Worm (Caenorhabditis elegans) whole organism, L2 larva: ENCODE results near the gene C14A4.12.

Experiments used
- R02D3.7 ChIP-seq: fragments of 150-350 bp; optimal IDR thresholded peaks from 2 replicates; lab custom pipeline; 2014; ENCODE audit warnings: missing biosample characterization, missing genetic modification characterization
- ceh-82 ChIP-seq: fragments of 150-350 bp; optimal IDR thresholded peaks from 2 replicates; lab custom pipeline; 2014; ENCODE audit warnings: missing biosample characterization, missing genetic modification characterization
- unc-39 ChIP-seq: fragments of 150-350 bp; optimal IDR thresholded peaks from 2 replicates; lab custom pipeline; 2014; ENCODE audit warnings: missing biosample characterization, missing genetic modification characterization

ce11 chrII:10602184-10602583 is 10.7 kb upstream of the C14A4.12 start, which contains the start of gene srv-2:
- TF ChIP-seq R02D3.7 (no peak), unc-39 (tag; lab: Kevin White, UChicago) (no peak), ceh-82 (tag; lab: Kevin White, UChicago) (no peak)
